Fruit fly (Drosophila melanogaster): Measurements from ENCODE around the gene CG2926.
A peak's percentile ranks its signal among the peaks of the same experiment; 100 is the strongest.

The CG2926 gene

dm6 chr3R:5622985-5623630 lies 34.9 kb upstream of the CG2926 start (continued):
- TF ChIP-seq CG10321 (GFP tag; IDR thresholded peaks at IDR 0.05), result no peak
- peak; percentile 89 for TF ChIP-seq CG4707 (GFP tag; optimal IDR thresholded peaks at IDR 0.05)
- no peak for TF ChIP-seq CG6272 (GFP tag; IDR thresholded peaks at IDR 0.05)
- TF ChIP-seq Rfx (GFP tag; IDR thresholded peaks at IDR 0.05), result no peak
- TF ChIP-seq vnd (GFP tag; IDR thresholded peaks at IDR 0.05; ENCODE audit: partially characterized antibody), result no peak
- TF ChIP-seq lilli (GFP tag; optimal IDR thresholded peaks at IDR 0.05), result peak; percentile 55
- peak; percentile 82 for TF ChIP-seq CG17359 (tag; optimal IDR thresholded peaks at IDR 0.05)
- no peak for TF ChIP-seq Dbx (GFP tag; IDR thresholded peaks at IDR 0.05)
- TF ChIP-seq CG17612 (GFP tag; IDR thresholded peaks at IDR 0.05), result no peak
- peak; percentile 66 for TF ChIP-seq psq (GFP tag; optimal IDR thresholded peaks at IDR 0.05)
- TF ChIP-seq Dp (GFP tag; optimal IDR thresholded peaks at IDR 0.05), result no peak
- no peak for TF ChIP-seq Dref (GFP tag; IDR thresholded peaks at IDR 0.05)
- peak; percentile 73 for TF ChIP-seq CG11723 (GFP tag; optimal IDR thresholded peaks at IDR 0.05)
- TF ChIP-seq CTCF (GFP tag; optimal IDR thresholded peaks at IDR 0.05), result peak; percentile 45
- peak; percentile 59 for TF ChIP-seq pros (GFP tag; optimal IDR thresholded peaks at IDR 0.05)
- TF ChIP-seq B-H2 (GFP tag; optimal IDR thresholded peaks at IDR 0.05), result peak; percentile 85
- TF ChIP-seq Mrtf (GFP tag; IDR thresholded peaks at IDR 0.05), result no peak
- peak; percentile 54 for TF ChIP-seq pho (GFP tag; optimal IDR thresholded peaks at IDR 0.05)
- TF ChIP-seq CG1529 (GFP tag; optimal IDR thresholded peaks at IDR 0.05), result peak; percentile 79
- TF ChIP-seq CG11247 (GFP tag; IDR thresholded peaks at IDR 0.05), result no peak
- no peak for TF ChIP-seq CG6689 (GFP tag; IDR thresholded peaks at IDR 0.05)
- TF ChIP-seq CG10654 (GFP tag; optimal IDR thresholded peaks at IDR 0.05), result peak; percentile 74
- peak; percentile 66 for TF ChIP-seq bcd (GFP tag; optimal IDR thresholded peaks at IDR 0.05)
- TF ChIP-seq br (optimal IDR thresholded peaks at IDR 0.05), result no peak
- peak; percentile 28 for TF ChIP-seq Jarid2 (GFP tag; optimal IDR thresholded peaks at IDR 0.05)
- TF ChIP-seq dimm (GFP tag; IDR thresholded peaks at IDR 0.05), result no peak
- TF ChIP-seq scrt (GFP tag; optimal IDR thresholded peaks at IDR 0.05), result peak; percentile 90
- peak; percentile 51 for TF ChIP-seq CG8388 (GFP tag; optimal IDR thresholded peaks at IDR 0.05)
- TF ChIP-seq CG7372 (GFP tag; IDR thresholded peaks at IDR 0.05), result no peak
- TF ChIP-seq row (GFP tag; IDR thresholded peaks at IDR 0.05), result no peak
- TF ChIP-seq CG1832 (GFP tag; optimal IDR thresholded peaks at IDR 0.05), result no peak
- no peak for TF ChIP-seq nerfin-2 (GFP tag; IDR thresholded peaks at IDR 0.05; ENCODE audit: partially characterized antibody)
- peak; percentile 88 for TF ChIP-seq caup (GFP tag; optimal IDR thresholded peaks at IDR 0.05; ENCODE audit: severe bottlenecking)
- TF ChIP-seq Ravus (GFP tag; IDR thresholded peaks at IDR 0.05), result no peak
- TF ChIP-seq stwl (tag; optimal IDR thresholded peaks at IDR 0.05), result peak; percentile 86
- peak; percentile 64 to 67 for TF ChIP-seq chif (GFP tag; optimal IDR thresholded peaks at IDR 0.05)
- TF ChIP-seq trh (GFP tag; optimal IDR thresholded peaks at IDR 0.05), result peak; percentile 37
- TF ChIP-seq CG10462 (GFP tag; optimal IDR thresholded peaks at IDR 0.05), result peak; percentile 64
- TF ChIP-seq seq (GFP tag; IDR thresholded peaks at IDR 0.05), result no peak
- no peak for TF ChIP-seq zfh1 (GFP tag; IDR thresholded peaks at IDR 0.05)
- peak; percentile 65 for TF ChIP-seq CG8359 (GFP tag; optimal IDR thresholded peaks at IDR 0.05; ENCODE audit: borderline replicate concordance)
- TF ChIP-seq CG17385 (GFP tag; optimal IDR thresholded peaks at IDR 0.05), result peak; percentile 71
- no peak for TF ChIP-seq Ets65A (GFP tag)
- no peak for TF ChIP-seq ara (GFP tag; IDR thresholded peaks at IDR 0.05)
- TF ChIP-seq Fer1 (GFP tag; optimal IDR thresholded peaks at IDR 0.05), result peak; percentile 81
- peak; percentile 47 for TF ChIP-seq HmgD (GFP tag; optimal IDR thresholded peaks at IDR 0.05)
- TF ChIP-seq disco-r (GFP tag; optimal IDR thresholded peaks at IDR 0.05), result peak; percentile 48
- no peak for TF ChIP-seq sens-2 (GFP tag; IDR thresholded peaks at IDR 0.05)
- no peak for TF ChIP-seq klu (GFP tag; IDR thresholded peaks at IDR 0.05)
- TF ChIP-seq CG16863 (GFP tag; optimal IDR thresholded peaks at IDR 0.05), result peak; percentile 71
- peak; percentile 77 for TF ChIP-seq Kr (GFP tag; optimal IDR thresholded peaks at IDR 0.05)
- TF ChIP-seq slp2 (GFP tag; optimal IDR thresholded peaks at IDR 0.05), result peak; percentile 58
